Worm (Caenorhabditis elegans): ENCODE measurements around the gene rml-1.

The rml-1 gene

DNA sequence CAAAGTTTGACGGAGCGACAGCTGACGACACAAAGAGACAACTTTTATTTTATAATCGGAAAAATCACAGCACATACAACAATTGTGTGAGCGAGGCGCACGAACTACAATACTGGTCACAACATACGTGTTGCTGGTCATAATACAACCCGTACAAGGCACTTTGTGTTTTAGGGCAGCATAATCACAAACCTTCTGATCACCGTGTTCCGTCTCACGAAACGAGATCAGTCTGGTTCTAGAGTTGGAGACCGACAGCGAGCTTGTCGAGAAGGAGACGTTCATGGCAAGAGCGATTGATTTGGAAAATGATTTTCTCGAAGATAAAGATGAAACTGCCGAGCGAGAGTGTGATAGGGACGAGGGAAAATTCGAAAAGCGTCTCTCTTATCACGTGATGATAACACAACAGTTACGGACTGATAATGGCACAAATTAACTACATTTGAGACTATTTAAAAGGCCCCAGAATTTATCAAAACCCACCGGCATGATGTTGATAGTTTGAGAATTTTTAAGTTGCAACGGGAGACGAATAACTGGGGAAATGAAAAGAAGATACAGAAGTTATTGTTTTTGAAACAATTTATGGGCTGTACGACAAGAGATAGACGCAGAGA, 1.1 kb downstream of the rml-1 start:
- TF ChIP-seq lin-13 (GFP tag; optimal IDR thresholded peaks at IDR 0.05) (peak; percentile 47), nhr-28 (tag; optimal IDR thresholded peaks at IDR 0.05) (peak; percentile 98), mep-1 (tag; optimal IDR thresholded peaks at IDR 0.05) (peak; percentile 37), spr-1 (tag; optimal IDR thresholded peaks at IDR 0.05) (peak; percentile 5), aha-1 (tag) (peak; percentile 94), cey-2 (tag; optimal IDR thresholded peaks at IDR 0.05; ENCODE audit: borderline replicate concordance, insufficient read depth) (peak; percentile 29), lin-1 (GFP tag; IDR thresholded peaks at IDR 0.05) (0 out of 2 replicates have a peak, but pooled peaks have one; percentile 9), mes-2 (tag; optimal IDR thresholded peaks at IDR 0.05; ENCODE audit: poor library complexity, severe bottlenecking) (peak; percentile 41), dve-1 (tag; optimal IDR thresholded peaks at IDR 0.05; ENCODE audit: insufficient read depth) (peak; percentile 77), php-3 (GFP tag; IDR thresholded peaks at IDR 0.05) (peak; percentile 65; the same call in 1 of the 2 replicates), pqm-1 (tag; optimal IDR thresholded peaks at IDR 0.05) (peak; percentile 8), ama-1 (optimal IDR thresholded peaks at IDR 0.05) (peak; percentile 67), pha-4 (GFP tag; IDR thresholded peaks at IDR 0.05) (peak; percentile 51; the same call in 1 of the 2 replicates), pha-4 (tag; optimal IDR thresholded peaks at IDR 0.05) (no peak), hlh-11 (tag; optimal IDR thresholded peaks at IDR 0.05) (peak; percentile 76), hlh-30 (tag; optimal IDR thresholded peaks at IDR 0.05; ENCODE audit: insufficient read depth) (peak; percentile 61), nhr-237 (tag; optimal IDR thresholded peaks at IDR 0.05) (no peak), ctbp-1 (GFP tag; IDR thresholded peaks at IDR 0.05) (no peak), dmd-6 (GFP tag; IDR thresholded peaks at IDR 0.05) (peak; percentile 59), T26A8.4 (GFP tag; IDR thresholded peaks at IDR 0.05) (peak; percentile 32; the same call in 1 of the 2 replicates), attf-4 (tag; optimal IDR thresholded peaks at IDR 0.05) (no peak), daf-16 (GFP tag; optimal IDR thresholded peaks at IDR 0.05) (peak in 1 of 2 experiments; percentile 11), daf-16 (tag; optimal IDR thresholded peaks at IDR 0.05) (peak; percentile 79), nhr-77 (tag; optimal IDR thresholded peaks at IDR 0.05) (peak; percentile 15), lin-38 (GFP tag; IDR thresholded peaks at IDR 0.05) (no peak), nhr-48 (tag; optimal IDR thresholded peaks at IDR 0.05) (peak; percentile 31), lim-7 (GFP tag; IDR thresholded peaks at IDR 0.05) (no peak), F44E2.7 (GFP tag; IDR thresholded peaks at IDR 0.05) (no peak), nhr-102 (tag; optimal IDR thresholded peaks at IDR 0.05) (peak; percentile 48), zag-1 (tag; optimal IDR thresholded peaks at IDR 0.05) (no peak)

DNA sequence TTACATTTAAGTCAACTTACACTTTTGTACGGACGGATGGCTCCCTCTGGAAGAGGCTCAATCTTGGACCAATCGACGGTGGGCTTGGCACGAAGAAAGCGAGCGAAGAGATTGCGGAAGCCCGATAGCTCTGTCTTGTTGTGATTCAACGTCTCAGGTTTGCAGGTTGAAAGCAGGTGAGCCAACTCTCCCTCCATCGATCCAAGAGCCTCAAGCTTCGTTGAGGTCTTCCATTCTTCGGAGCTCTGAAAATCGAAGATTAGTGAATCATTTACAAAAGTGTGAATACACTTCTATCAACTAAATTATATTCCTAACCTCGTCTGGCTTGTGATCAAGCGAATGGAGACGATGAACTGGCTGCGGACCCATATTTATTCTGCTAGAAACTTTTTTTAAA, 2.1 kb downstream of the rml-1 start:
- TF ChIP-seq lin-15B (tag; optimal IDR thresholded peaks at IDR 0.05) (no peak), unc-62 (GFP tag; optimal IDR thresholded peaks at IDR 0.05 in 1 of 2) (peak in 1 of 2 experiments; percentile 94), unc-62 (tag; optimal IDR thresholded peaks at IDR 0.05) (no peak), daf-16 (GFP tag; optimal IDR thresholded peaks at IDR 0.05) (no peak), daf-16 (tag; optimal IDR thresholded peaks at IDR 0.05) (peak; percentile 14), hif-1 (tag; optimal IDR thresholded peaks at IDR 0.05) (no peak), arid-1 (GFP tag; conservative IDR thresholded peaks at IDR 0.05) (0 out of 2 replicates have a peak, but pooled peaks have one; percentile 20), nhr-111 (GFP tag; optimal IDR thresholded peaks at IDR 0.05) (peak; percentile 30), ceh-28 (tag; optimal IDR thresholded peaks at IDR 0.05) (no peak), mxl-2 (GFP tag; conservative IDR thresholded peaks at IDR 0.05) (no peak), sdz-12 (GFP tag; optimal IDR thresholded peaks at IDR 0.05) (peak; percentile 6)
